Worm (Caenorhabditis elegans): ENCODE results near the gene cdk-12.

ce11 chrIII:4287379-4287778 lies 45.4 kb upstream of the cdk-12 start, which contains the start of gene R10E4.3:
- TF ChIP-seq sea-1 (GFP tag; conservative IDR thresholded peaks at IDR 0.05) (no peak), ets-7 (tag; optimal IDR thresholded peaks at IDR 0.05) (no peak), ama-1 (optimal IDR thresholded peaks at IDR 0.05) (no peak), tbx-11 (GFP tag; IDR thresholded peaks at IDR 0.05) (no peak), hnd-1 (tag; optimal IDR thresholded peaks at IDR 0.05) (no peak)

Measured in whole organism, early embryonic.